Fruit fly (Drosophila melanogaster): ENCODE results near the gene CG15478.

The CG15478 gene

DNA sequence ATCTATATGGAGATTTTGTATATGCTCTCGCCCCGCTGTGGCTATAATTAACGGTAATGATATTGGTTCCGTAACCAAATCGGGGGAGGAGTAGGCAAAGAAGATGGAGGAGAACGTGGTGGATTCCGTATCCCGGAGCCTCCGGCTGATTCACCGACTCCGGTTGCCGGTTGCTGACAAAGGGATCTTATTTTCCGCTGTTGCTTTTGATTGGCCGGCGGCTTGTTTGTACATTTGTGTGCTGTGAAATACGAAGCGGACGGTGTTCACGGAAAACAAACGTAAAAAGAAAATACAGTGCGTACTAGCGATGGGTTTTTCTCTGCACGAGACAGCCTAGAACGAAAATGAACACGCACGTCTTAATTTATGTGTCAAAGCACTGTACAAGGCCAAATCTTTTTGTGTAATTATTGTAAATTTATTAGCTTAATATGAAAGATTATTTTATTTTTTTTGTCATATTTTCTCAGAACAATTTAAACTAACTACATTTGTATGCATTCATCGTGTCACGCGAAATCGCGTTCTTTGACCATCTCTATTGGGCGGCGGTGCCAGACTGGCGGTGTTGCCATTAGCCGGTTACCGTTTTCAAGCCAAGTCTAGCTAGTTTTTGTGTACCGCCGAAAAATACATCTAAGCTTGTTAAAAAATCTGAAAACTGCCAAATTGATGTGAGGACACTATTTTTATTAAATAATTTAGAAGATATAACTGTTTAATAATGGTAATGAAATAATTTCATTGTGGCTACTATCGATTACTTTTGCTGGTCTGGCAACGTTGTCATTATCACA, 16.6 kb upstream of the CG15478 start, which contains the start of the genes Pdp and Rab39:
Gene Pdp (minus strand): TSS at position 521 of the 800 bp plus-strand sequence.
Gene Rab39 (plus strand): TSS at position 793 of the 800 bp plus-strand sequence.
- TF ChIP-seq cic (GFP tag; optimal IDR thresholded peaks at IDR 0.05) (no peak), ovo (GFP tag; optimal IDR thresholded peaks at IDR 0.05) (peak; percentile 77), CG14711 (tag; optimal IDR thresholded peaks at IDR 0.05) (peak; percentile 79), CG7045 (GFP tag; optimal IDR thresholded peaks at IDR 0.05) (peak; percentile 56), CG33017 (tag; optimal IDR thresholded peaks at IDR 0.05) (peak; percentile 62), CG11617 (GFP tag; optimal IDR thresholded peaks at IDR 0.05) (peak; percentile 85), CG5204 (GFP tag; optimal IDR thresholded peaks at IDR 0.05) (peak; percentile 77), Crg-1 (GFP tag; optimal IDR thresholded peaks at IDR 0.05) (peak; percentile 82), Clk (GFP tag; optimal IDR thresholded peaks at IDR 0.05) (peak; percentile 20), pad (GFP tag; optimal IDR thresholded peaks at IDR 0.05) (peak; percentile 69), Hr96 (GFP tag; optimal IDR thresholded peaks at IDR 0.05) (no peak), cnc (optimal IDR thresholded peaks at IDR 0.05) (no peak), CG1620 (GFP tag; optimal IDR thresholded peaks at IDR 0.05) (peak; percentile 89), CG7101 (tag; optimal IDR thresholded peaks at IDR 0.05) (peak; percentile 87), tj (GFP tag; optimal IDR thresholded peaks at IDR 0.05) (peak; percentile 63), bab1 (GFP tag; optimal IDR thresholded peaks at IDR 0.05) (peak; percentile 86), kay (GFP tag; ENCODE audit: borderline replicate concordance) (no peak), CG12768 (GFP tag; optimal IDR thresholded peaks at IDR 0.05) (peak; percentile 65), toe (GFP tag; optimal IDR thresholded peaks at IDR 0.05) (peak; percentile 83), Mnt (GFP tag; optimal IDR thresholded peaks at IDR 0.05) (peak; percentile 82)

DNA sequence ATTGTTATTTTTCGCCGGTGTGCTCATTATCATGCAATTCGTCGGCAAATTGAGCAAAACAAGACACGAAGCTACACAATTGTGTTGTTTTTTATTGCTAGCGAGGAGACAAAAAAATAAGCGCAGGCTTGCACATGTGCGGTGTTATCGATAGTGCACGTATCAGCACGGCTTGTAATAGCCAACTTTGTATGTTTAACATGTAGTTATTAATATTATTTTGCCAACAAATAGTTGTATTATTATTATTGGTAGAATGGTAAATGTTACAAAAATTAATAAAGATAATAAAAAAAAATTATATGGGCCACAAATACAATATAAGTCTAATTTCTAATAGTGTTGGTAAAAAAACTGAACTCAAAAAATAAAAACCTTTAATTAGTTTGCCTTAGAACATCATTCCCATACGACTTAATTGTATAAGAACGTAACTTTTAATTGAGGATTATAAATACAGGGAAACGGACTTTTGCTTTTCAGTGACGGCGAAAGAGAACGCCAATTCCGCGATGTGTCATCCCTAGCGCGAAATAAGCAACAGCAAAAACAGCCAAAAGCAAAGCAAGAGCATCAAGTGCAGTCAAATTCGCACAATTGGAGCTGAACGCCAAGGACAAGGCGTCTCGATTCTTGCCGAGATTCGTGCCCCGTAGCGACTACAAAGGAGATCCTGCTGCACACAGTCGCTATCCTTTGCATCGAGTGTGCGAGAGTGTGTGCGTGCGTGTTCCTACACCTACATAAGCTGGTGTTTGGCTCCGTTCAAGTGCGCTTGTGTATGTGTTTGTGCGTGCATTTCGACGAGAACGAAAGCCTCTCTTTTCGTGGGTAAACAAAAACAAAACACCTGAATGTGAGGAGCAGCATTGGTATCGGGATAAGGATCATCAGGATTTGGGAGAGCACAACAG, 10.8 kb upstream of the CG15478 start, which contains the start of the genes NELF-B and CG12155:
Gene NELF-B (minus strand): TSS at position 111 of the 914 bp plus-strand sequence.
Gene CG12155 (plus strand): TSS at position 505 of the 914 bp plus-strand sequence.
- TF ChIP-seq Mnt (GFP tag; optimal IDR thresholded peaks at IDR 0.05) (peak; percentile 37), cic (GFP tag; optimal IDR thresholded peaks at IDR 0.05) (no peak), cnc (optimal IDR thresholded peaks at IDR 0.05) (no peak), CG7101 (tag; optimal IDR thresholded peaks at IDR 0.05) (peak; percentile 59), kay (GFP tag; ENCODE audit: borderline replicate concordance) (no peak), CG5204 (GFP tag; optimal IDR thresholded peaks at IDR 0.05) (no peak), Hr96 (GFP tag; optimal IDR thresholded peaks at IDR 0.05) (no peak), bab1 (GFP tag; optimal IDR thresholded peaks at IDR 0.05) (no peak), CG14711 (tag; optimal IDR thresholded peaks at IDR 0.05) (peak; percentile 31), tj (GFP tag; optimal IDR thresholded peaks at IDR 0.05) (peak; percentile 50), ovo (GFP tag; optimal IDR thresholded peaks at IDR 0.05) (peak; percentile 46), CG7045 (GFP tag; optimal IDR thresholded peaks at IDR 0.05) (peak; percentile 36), CG1620 (GFP tag; optimal IDR thresholded peaks at IDR 0.05) (peak; percentile 61), Clk (GFP tag; optimal IDR thresholded peaks at IDR 0.05) (no peak), CG11617 (GFP tag; optimal IDR thresholded peaks at IDR 0.05) (peak; percentile 84), CG33017 (tag; optimal IDR thresholded peaks at IDR 0.05) (no peak), CG12768 (GFP tag; optimal IDR thresholded peaks at IDR 0.05) (peak; percentile 6), pad (GFP tag; optimal IDR thresholded peaks at IDR 0.05) (peak; percentile 57), Crg-1 (GFP tag; optimal IDR thresholded peaks at IDR 0.05) (no peak), toe (GFP tag; optimal IDR thresholded peaks at IDR 0.05) (peak; percentile 49)

DNA sequence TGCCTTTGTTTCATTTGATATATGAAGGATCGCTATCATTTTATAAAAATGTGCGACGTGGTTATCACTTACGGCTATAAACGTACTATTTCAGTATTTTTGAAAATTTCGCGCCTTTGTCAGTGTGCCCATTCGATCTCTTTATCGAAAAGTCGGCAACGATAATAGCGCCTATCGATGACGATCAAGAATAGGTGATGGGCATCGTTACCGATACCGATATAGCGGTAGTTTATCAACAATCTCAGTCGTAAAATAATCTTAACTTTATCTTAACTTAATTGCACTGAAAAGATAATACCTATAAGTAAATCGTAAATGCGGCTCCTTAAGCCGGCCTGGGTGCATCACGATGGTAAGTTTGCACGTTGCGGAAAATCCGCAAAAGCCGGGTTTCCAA, 4.2 kb upstream of the CG15478 start, which contains the start of gene Hira:
Gene Hira (plus strand): TSS at position 215 of the 400 bp plus-strand sequence.
- TF ChIP-seq cic (GFP tag; optimal IDR thresholded peaks at IDR 0.05) (peak; percentile 19), pad (GFP tag; optimal IDR thresholded peaks at IDR 0.05) (peak; percentile 22), CG7101 (tag; optimal IDR thresholded peaks at IDR 0.05) (peak; percentile 12), CG5204 (GFP tag; optimal IDR thresholded peaks at IDR 0.05) (no peak), CG12768 (GFP tag; optimal IDR thresholded peaks at IDR 0.05) (no peak), bab1 (GFP tag; optimal IDR thresholded peaks at IDR 0.05) (peak; percentile 59), Mnt (GFP tag; optimal IDR thresholded peaks at IDR 0.05) (peak; percentile 3)

DNA sequence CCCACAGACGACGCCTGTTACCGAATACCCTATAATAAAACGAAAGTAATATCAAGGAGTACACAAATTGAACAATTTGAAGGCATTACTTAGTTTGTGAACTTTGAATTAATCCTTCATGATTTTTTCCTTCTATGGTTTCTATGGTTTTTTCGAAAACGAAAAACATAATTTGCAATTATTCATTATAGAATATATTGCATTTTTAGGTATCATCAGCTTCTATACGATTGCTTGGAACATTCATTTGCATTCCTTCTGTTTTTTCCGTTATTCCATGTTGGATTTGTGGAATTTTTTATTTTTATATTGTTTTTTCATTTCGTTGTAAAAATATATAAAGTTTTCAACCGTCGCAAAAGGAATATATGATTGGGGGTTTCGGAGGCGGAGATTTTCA, 2.3 kb downstream of the CG15478 start:
- no peak for TF ChIP-seq cnc (optimal IDR thresholded peaks at IDR 0.05)
- TF ChIP-seq cic (GFP tag; optimal IDR thresholded peaks at IDR 0.05), result no peak
- no peak for TF ChIP-seq Crg-1 (GFP tag; optimal IDR thresholded peaks at IDR 0.05)
- TF ChIP-seq CG11617 (GFP tag; optimal IDR thresholded peaks at IDR 0.05), result no peak
- TF ChIP-seq ovo (GFP tag; optimal IDR thresholded peaks at IDR 0.05), result no peak
- TF ChIP-seq Mnt (GFP tag; optimal IDR thresholded peaks at IDR 0.05), result no peak
- no peak for TF ChIP-seq CG7101 (tag; optimal IDR thresholded peaks at IDR 0.05)
- TF ChIP-seq tj (GFP tag; optimal IDR thresholded peaks at IDR 0.05), result no peak

DNA sequence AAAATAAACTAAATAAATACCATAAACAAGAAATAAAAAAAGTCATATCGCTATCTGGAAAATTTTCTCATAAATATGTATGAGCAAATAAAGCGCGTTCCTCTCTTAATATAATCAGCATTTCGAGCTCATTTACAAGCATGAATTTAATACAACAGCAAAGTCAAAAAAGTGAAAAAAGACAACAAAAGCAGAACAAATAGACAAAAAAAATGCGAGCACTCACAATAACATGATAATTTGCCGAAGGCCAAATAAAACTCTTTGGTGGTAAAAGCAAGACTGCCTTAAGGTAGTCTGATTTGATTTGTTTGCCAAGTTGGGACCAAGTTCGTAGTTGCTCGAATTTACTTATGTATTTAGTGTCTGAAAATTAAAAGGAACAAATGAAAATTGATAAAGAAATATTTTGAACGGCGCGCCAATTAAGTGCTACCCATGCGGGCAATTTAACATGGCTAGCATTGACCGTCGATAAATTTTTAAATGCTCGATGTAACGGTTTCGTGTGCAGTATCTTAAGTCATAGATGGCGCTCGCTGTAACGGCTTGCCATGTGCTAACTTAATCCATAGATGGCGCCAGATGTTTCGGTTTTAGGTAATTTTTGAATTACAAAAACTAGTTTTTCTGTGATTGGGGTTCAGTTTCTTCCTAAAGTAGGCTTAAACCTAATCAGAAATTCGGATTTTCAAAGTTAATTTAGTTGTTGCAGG, 7.1 kb downstream of the CG15478 start:
- TF ChIP-seq bab1 (GFP tag; optimal IDR thresholded peaks at IDR 0.05) (no peak), kay (GFP tag; ENCODE audit: borderline replicate concordance) (peak; percentile 85), Hr96 (GFP tag; optimal IDR thresholded peaks at IDR 0.05) (peak; percentile 26), CG7045 (GFP tag; optimal IDR thresholded peaks at IDR 0.05) (no peak), CG5204 (GFP tag; optimal IDR thresholded peaks at IDR 0.05) (no peak), CG14711 (tag; optimal IDR thresholded peaks at IDR 0.05) (no peak), CG33017 (tag; optimal IDR thresholded peaks at IDR 0.05) (no peak), CG11617 (GFP tag; optimal IDR thresholded peaks at IDR 0.05) (no peak), toe (GFP tag; optimal IDR thresholded peaks at IDR 0.05) (no peak), CG7101 (tag; optimal IDR thresholded peaks at IDR 0.05) (peak; percentile 38), CG12768 (GFP tag; optimal IDR thresholded peaks at IDR 0.05) (no peak), pad (GFP tag; optimal IDR thresholded peaks at IDR 0.05) (peak; percentile 34), Clk (GFP tag; optimal IDR thresholded peaks at IDR 0.05) (no peak), Mnt (GFP tag; optimal IDR thresholded peaks at IDR 0.05) (peak; percentile 81), ovo (GFP tag; optimal IDR thresholded peaks at IDR 0.05) (peak; percentile 81), cic (GFP tag; optimal IDR thresholded peaks at IDR 0.05) (no peak), CG1620 (GFP tag; optimal IDR thresholded peaks at IDR 0.05) (peak; percentile 67), cnc (optimal IDR thresholded peaks at IDR 0.05) (no peak), tj (GFP tag; optimal IDR thresholded peaks at IDR 0.05) (peak; percentile 18), Crg-1 (GFP tag; optimal IDR thresholded peaks at IDR 0.05) (peak; percentile 20)
